Worm (Caenorhabditis elegans) whole organism, L2 larva: ENCODE measurements around the gene lgc-41.

Experiments
- C34F6.9 ChIP-seq: fragments of 150-350 bp; optimal IDR thresholded peaks from 2 replicates; lab custom pipeline; 2014; ENCODE audit warnings: missing biosample characterization, missing genetic modification characterization
- F13H6.1 ChIP-seq: sonication (generic microtip); optimal IDR thresholded peaks from 2 replicates; lab custom pipeline; 2016; ENCODE audit warnings: missing genetic modification characterization, missing compliant biosample characterization
- Y55F3AM.14 ChIP-seq: fragments of 200-800 bp; sonication (Bioruptor generic); optimal IDR thresholded peaks from 2 replicates; lab custom pipeline; 2018; ENCODE audit warnings: mild to moderate bottlenecking, missing genetic modification characterization, missing compliant biosample characterization
- alr-1 ChIP-seq: fragments of 150-350 bp; optimal IDR thresholded peaks from 2 replicates; lab custom pipeline; 2014; ENCODE audit warnings: missing biosample characterization, missing genetic modification characterization
- ama-1 ChIP-seq: fragments of 150-350 bp; optimal IDR thresholded peaks from 2 replicates; lab custom pipeline; 2018; ENCODE audit warnings: inconsistent platforms
- blmp-1 ChIP-seq: sonication (generic microtip); optimal IDR thresholded peaks from 2 replicates; lab custom pipeline; 2017; ENCODE audit warnings: missing genetic modification characterization, mild to moderate bottlenecking, missing compliant biosample characterization, antibody characterized with exemption, moderate library complexity; ENCODE audit not compliant: insufficient read depth
- ceh-82 ChIP-seq: fragments of 150-350 bp; optimal IDR thresholded peaks from 2 replicates; lab custom pipeline; 2014; ENCODE audit warnings: missing biosample characterization, missing genetic modification characterization
- dmd-4 ChIP-seq: sonication (generic microtip); optimal IDR thresholded peaks from 2 replicates; lab custom pipeline; 2017; ENCODE audit warnings: missing biosample characterization, missing genetic modification characterization
- egl-27 ChIP-seq: sonication (generic microtip); optimal IDR thresholded peaks from 3 replicates; lab custom pipeline; 2017; ENCODE audit warnings: missing biosample characterization, missing genetic modification reagents, missing genetic modification characterization
- elt-1 ChIP-seq: fragments of 150-350 bp; optimal IDR thresholded peaks from 2 replicates; lab custom pipeline; 2014; ENCODE audit warnings: missing biosample characterization, missing genetic modification characterization
- elt-3 ChIP-seq: sonication (generic microtip); optimal IDR thresholded peaks from 2 replicates; lab custom pipeline; 2017; ENCODE audit warnings: missing biosample characterization, missing genetic modification characterization
- fos-1 ChIP-seq: fragments of 150-350 bp; optimal IDR thresholded peaks from 2 replicates; lab custom pipeline; 2014; ENCODE audit warnings: missing biosample characterization, missing genetic modification characterization
- lin-39 ChIP-seq: fragments of 150-350 bp; optimal IDR thresholded peaks from 2 replicates; lab custom pipeline; 2014; ENCODE audit warnings: missing biosample characterization, missing genetic modification reagents, missing genetic modification characterization
- lsy-2 ChIP-seq, 2 experiments: fragments of 150-350 bp in 1 of 2; sonication (generic microtip) in 1 of 2; optimal IDR thresholded peaks; 2 replicates each; lab custom pipeline; 2014 to 2017; ENCODE audit warnings: missing biosample characterization in 2 of 2, missing genetic modification characterization in 2 of 2
- mab-5 ChIP-seq: fragments of 150-350 bp; optimal IDR thresholded peaks from 2 replicates; lab custom pipeline; 2014; ENCODE audit warnings: missing biosample characterization, missing genetic modification characterization
- mdl-1 ChIP-seq, 2 experiments: fragments of 150-350 bp in 1 of 2; sonication (generic microtip) in 1 of 2; optimal IDR thresholded peaks; 2 replicates each; lab custom pipeline; 2017; ENCODE audit warnings: missing biosample characterization in 2 of 2, missing genetic modification characterization in 2 of 2
- nhr-11 ChIP-seq: fragments of 150-350 bp; optimal IDR thresholded peaks from 2 replicates; lab custom pipeline; 2014; ENCODE audit warnings: missing biosample characterization, missing genetic modification characterization
- nhr-129 ChIP-seq: fragments of 150-350 bp; optimal IDR thresholded peaks from 2 replicates; lab custom pipeline; 2014; ENCODE audit warnings: missing biosample characterization, missing genetic modification characterization
- nhr-23 ChIP-seq: fragments of 150-350 bp; optimal IDR thresholded peaks from 2 replicates; lab custom pipeline; 2014; ENCODE audit warnings: missing biosample characterization, missing genetic modification reagents, missing genetic modification characterization
- nhr-237 ChIP-seq: fragments of 150-350 bp; optimal IDR thresholded peaks from 2 replicates; lab custom pipeline; 2014; ENCODE audit warnings: missing biosample characterization, missing genetic modification characterization
- nhr-25 ChIP-seq: fragments of 150-350 bp; sonication (generic microtip); optimal IDR thresholded peaks from 3 replicates; lab custom pipeline; 2014; ENCODE audit warnings: missing biosample characterization, missing genetic modification characterization
- nhr-6 ChIP-seq: fragments of 150-350 bp; optimal IDR thresholded peaks from 2 replicates; lab custom pipeline; 2014; ENCODE audit warnings: missing biosample characterization, missing genetic modification characterization
- sem-4 ChIP-seq: fragments of 150-350 bp; optimal IDR thresholded peaks from 2 replicates; lab custom pipeline; 2014; ENCODE audit warnings: missing biosample characterization, missing genetic modification reagents, missing genetic modification characterization
- skn-1 ChIP-seq: sonication (generic microtip); optimal IDR thresholded peaks from 2 replicates; lab custom pipeline; 2017; ENCODE audit warnings: missing biosample characterization, missing genetic modification characterization
- sma-3 ChIP-seq: sonication (generic microtip); optimal IDR thresholded peaks from 2 replicates; lab custom pipeline; 2016; ENCODE audit warnings: missing genetic modification reagents, missing genetic modification characterization, missing compliant biosample characterization
- sma-9 ChIP-seq, 2 experiments: fragments of 150-350 bp in 1 of 2; sonication (generic microtip) in 1 of 2; optimal IDR thresholded peaks; 2 replicates each; lab custom pipeline; 2014 to 2016; ENCODE audit warnings: missing genetic modification characterization in 2 of 2, mild to moderate bottlenecking in 1 of 2, missing biosample characterization in 1 of 2, missing compliant biosample characterization in 1 of 2, missing genetic modification reagents in 1 of 2, moderate library complexity in 1 of 2
- zag-1 ChIP-seq: fragments of 150-350 bp; optimal IDR thresholded peaks from 2 replicates; lab custom pipeline; 2014; ENCODE audit warnings: missing biosample characterization, missing genetic modification characterization

Gene lgc-41

ce11 chrX:10435492-10435939 lies 18.5 kb upstream of the lgc-41 start (continued):
- TF ChIP-seq zag-1 (peak; percentile 95), ceh-82 (tag; lab: Kevin White, UChicago) (no peak), sma-3 (GFP tag; lab: Kevin White, UChicago) (no peak)

- TF ChIP-seq skn-1 (no peak), ama-1 (no peak), mdl-1 (tag; optimal IDR thresholded peaks at IDR 0.05; lab: Kevin White, UChicago) (no peak)
Observed at ce11 chrX:10437421-10437820, 16.6 kb upstream of the lgc-41 start.

DNA sequence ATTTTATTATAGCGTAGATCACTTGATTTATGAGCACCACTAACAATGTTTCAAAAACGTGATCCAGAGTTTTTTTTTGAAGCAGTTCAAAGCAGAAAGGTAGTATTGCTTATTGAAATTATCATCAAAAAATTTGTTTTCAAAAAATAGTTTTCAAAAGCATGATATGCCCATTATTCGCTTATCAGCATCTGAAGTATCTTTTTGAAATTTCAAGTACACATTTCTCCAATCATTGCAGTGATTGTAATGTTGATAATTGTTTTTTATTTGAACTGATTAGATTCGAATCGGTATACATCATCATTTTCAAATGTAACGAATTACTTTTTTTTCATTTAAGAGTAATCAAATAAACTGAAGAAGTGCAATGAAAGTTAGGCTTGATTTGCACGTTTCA lies 13.3 kb upstream of the lgc-41 start:
- TF ChIP-seq skn-1 (peak; percentile 54), nhr-129 (tag; lab: Kevin White, UChicago) (no peak), fos-1 (tag; lab: Kevin White, UChicago) (peak; percentile 25)

DNA sequence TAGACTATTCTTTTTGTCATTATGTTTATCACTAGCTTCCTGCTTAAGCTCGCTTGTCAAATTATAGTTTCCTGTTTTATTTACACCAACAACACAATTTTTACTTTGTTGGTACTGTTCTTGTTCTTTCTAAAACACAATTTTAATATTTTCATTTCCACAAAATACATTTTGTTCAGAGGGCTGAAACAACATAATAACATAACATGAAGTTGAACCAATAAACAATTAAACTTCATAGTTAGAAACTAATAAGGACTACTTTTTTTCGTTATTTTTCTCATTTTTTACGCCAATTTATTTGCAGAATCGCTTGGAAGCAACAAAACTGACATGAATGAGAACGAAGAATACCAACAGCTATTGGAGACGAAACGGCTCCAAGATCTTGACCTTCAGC lies 10.2 kb upstream of the lgc-41 start, which contains the start of gene C39B10.3:
Gene C39B10.3, plus strand, starts transcription at position 301 of the 400 bp plus-strand sequence.
- no peak for TF ChIP-seq sem-4 (tag; lab: Kevin White, UChicago)
- TF ChIP-seq lin-39 (tag; lab: Kevin White, UChicago), result no peak
- no peak for TF ChIP-seq egl-27 (tag; lab: Kevin White, UChicago)

- TF ChIP-seq egl-27 (tag; lab: Kevin White, UChicago), result no peak
- no peak for TF ChIP-seq sma-3 (GFP tag; lab: Kevin White, UChicago)
- no peak for TF ChIP-seq alr-1
- no peak for TF ChIP-seq nhr-6 (tag; lab: Kevin White, UChicago)
- TF ChIP-seq nhr-11, result no peak
- no peak for TF ChIP-seq blmp-1 (tag; lab: Kevin White, UChicago)
- TF ChIP-seq dmd-4 (tag; lab: Kevin White, UChicago), result no peak
Observed at ce11 chrX:10444705-10445104, 9.4 kb upstream of the lgc-41 start, which contains the start of gene C39B10.4. C39B10.4 (plus strand) TSS chrX:10445005.

DNA sequence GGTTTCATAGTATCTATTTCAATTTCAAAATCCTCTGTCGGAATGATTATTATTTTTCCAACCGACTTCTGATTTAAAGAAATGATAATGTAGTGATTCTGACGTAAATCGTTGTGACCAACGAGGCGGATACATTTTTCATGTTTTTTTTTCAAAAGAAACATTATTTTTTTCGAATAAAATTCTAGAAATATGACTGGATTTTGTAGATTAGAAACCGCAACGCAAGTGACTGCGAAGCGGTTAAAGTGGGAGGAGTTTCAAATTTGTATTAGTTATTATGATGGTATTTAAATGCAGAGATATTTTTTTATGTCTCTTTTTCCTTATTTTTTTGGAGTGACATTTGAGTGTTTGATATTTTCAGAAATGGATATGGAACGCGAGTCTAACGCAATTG lies 7.1 kb upstream of the lgc-41 start, which contains the start of gene C39B10.5:
Gene C39B10.5, plus strand, starts transcription at position 362 of the 400 bp plus-strand sequence.
- TF ChIP-seq lsy-2 (tag; optimal IDR thresholded peaks at IDR 0.05; lab: Kevin White, UChicago) (peak in 1 of 2 experiments; percentile 63), C34F6.9 (tag; lab: Kevin White, UChicago) (peak; percentile 10), F13H6.1 (no peak)

- TF ChIP-seq Y55F3AM.14, result no peak
- no peak for TF ChIP-seq elt-1 (tag; lab: Kevin White, UChicago)
Observed at ce11 chrX:10462391-10462790, 8.3 kb downstream of the lgc-41 start.

- TF ChIP-seq mab-5 (tag; lab: Kevin White, UChicago), result no peak
- TF ChIP-seq nhr-23, result no peak
- TF ChIP-seq nhr-25 (tag; lab: Kevin White, UChicago), result no peak
- no peak for TF ChIP-seq elt-3 (tag; lab: Kevin White, UChicago)
- TF ChIP-seq alr-1, result no peak
Observed at ce11 chrX:10463542-10463941, 9.5 kb downstream of the lgc-41 start, which contains the start of gene C39B10.1. C39B10.1 (minus strand) TSS chrX:10463642.

- TF ChIP-seq F13H6.1 (no peak), fos-1 (tag; lab: Kevin White, UChicago) (peak; percentile 60), sma-3 (GFP tag; lab: Kevin White, UChicago) (no peak), sma-9 (GFP tag; optimal IDR thresholded peaks at IDR 0.05; lab: Kevin White, UChicago) (no peak), sma-9 (tag; optimal IDR thresholded peaks at IDR 0.05; lab: Kevin White, UChicago) (no peak), nhr-237 (no peak), nhr-129 (tag; lab: Kevin White, UChicago) (no peak)
Observed at ce11 chrX:10474998-10475577, 21.0 kb downstream of the lgc-41 start, which contains the start of gene elt-4. elt-4 (plus strand) TSS chrX:10475527.
